Fruit fly (Drosophila melanogaster): ENCODE measurements around the gene CG42674.

- TF ChIP-seq Lpt (GFP tag; optimal IDR thresholded peaks at IDR 0.05) (no peak), dsx (GFP tag; optimal IDR thresholded peaks at IDR 0.05; ENCODE audit: poor library complexity, severe bottlenecking) (no peak), Gug (GFP tag; IDR thresholded peaks at IDR 0.05) (no peak), Met (GFP tag; optimal IDR thresholded peaks at IDR 0.05) (no peak), Ets96B (tag; optimal IDR thresholded peaks at IDR 0.05) (no peak), CG8319 (GFP tag; optimal IDR thresholded peaks at IDR 0.05) (no peak), fd85E (GFP tag; optimal IDR thresholded peaks at IDR 0.05) (no peak), CG10631 (GFP tag; optimal IDR thresholded peaks at IDR 0.05) (no peak), CG4318 (GFP tag; optimal IDR thresholded peaks at IDR 0.05) (no peak)
Measured at dm6 chr3L:20111434-20111833, 86.7 kb downstream of the CG42674 start, which contains the start of gene Ir76b.

Data from whole organism, prepupa.